Worm (Caenorhabditis elegans): ENCODE results near the gene egl-5.

egl-5 gene

DNA sequence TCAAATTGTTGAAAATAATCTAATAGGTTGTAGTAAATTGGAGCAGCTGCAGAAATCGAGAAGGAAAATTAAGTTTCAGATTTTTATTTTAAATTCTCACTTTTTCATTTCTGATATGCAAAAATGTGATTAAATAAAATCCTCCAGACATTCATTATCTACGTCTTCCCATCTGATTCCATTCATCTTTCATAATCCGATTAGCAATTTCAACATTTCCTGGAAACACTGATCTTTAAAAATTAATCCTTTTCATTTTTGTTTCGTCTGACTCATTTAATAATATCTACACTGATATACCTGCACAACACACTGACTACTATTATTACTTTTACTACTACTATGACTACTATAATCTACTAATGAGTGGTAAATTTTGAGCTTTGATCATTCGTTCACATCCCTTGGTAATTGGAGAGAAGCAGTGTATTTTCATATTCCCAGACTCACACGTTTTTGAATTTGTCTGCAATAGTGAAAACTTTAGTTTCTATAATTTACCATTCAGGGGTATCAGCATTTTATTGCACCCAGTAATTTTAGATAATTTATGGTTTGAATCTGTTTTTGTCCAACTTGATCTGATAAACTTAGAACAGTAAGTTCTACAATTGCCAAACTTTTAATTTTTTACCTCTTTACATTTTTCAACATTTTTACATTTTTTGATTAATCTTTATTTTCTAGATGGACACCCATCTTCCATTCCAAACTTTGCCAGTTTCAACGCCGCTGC is 24.9 kb downstream of the egl-5 start, which contains the start of gene ceh-23:
Gene ceh-23 (plus strand): TSS at position 686 of the 736 bp plus-strand sequence.
- TF ChIP-seq dpff-1 (tag; optimal IDR thresholded peaks at IDR 0.05) (no peak), ztf-18 (tag; optimal IDR thresholded peaks at IDR 0.05) (no peak), akir-1 (GFP tag; optimal IDR thresholded peaks at IDR 0.05) (no peak), him-1 (tag; optimal IDR thresholded peaks at IDR 0.05) (no peak), lin-40 (tag; optimal IDR thresholded peaks at IDR 0.05) (no peak), lsl-1 (GFP tag; optimal IDR thresholded peaks at IDR 0.05) (no peak), nfyb-1 (GFP tag; IDR thresholded peaks at IDR 0.05) (no peak), lir-1 (GFP tag; conservative IDR thresholded peaks at IDR 0.05) (no peak), attf-5 (GFP tag; optimal IDR thresholded peaks at IDR 0.05) (no peak), madf-8 (GFP tag; conservative IDR thresholded peaks at IDR 0.05) (no peak), mel-28 (tag; optimal IDR thresholded peaks at IDR 0.05; ENCODE audit: borderline replicate concordance) (no peak), let-607 (tag; optimal IDR thresholded peaks at IDR 0.05) (no peak), snpc-4 (GFP tag; optimal IDR thresholded peaks at IDR 0.05) (no peak), snpc-4 (tag; optimal IDR thresholded peaks at IDR 0.05) (no peak), F22D6.2 (tag; optimal IDR thresholded peaks at IDR 0.05) (no peak), hmg-1.2 (GFP tag; IDR thresholded peaks at IDR 0.05) (no peak), ceh-100 (GFP tag; IDR thresholded peaks at IDR 0.05) (no peak), egl-18 (GFP tag; IDR thresholded peaks at IDR 0.05) (no peak)

ce11 chrIII:7843536-7843935 is 29.4 kb downstream of the egl-5 start, which contains the start of gene ZK652.8:
TSS of gene ZK652.8 (minus strand) at chrIII:7843636.
- TF ChIP-seq lsl-1 (GFP tag; optimal IDR thresholded peaks at IDR 0.05) (no peak), nhr-80 (tag; optimal IDR thresholded peaks at IDR 0.05) (no peak), attf-6 (GFP tag; IDR thresholded peaks at IDR 0.05) (no peak), sea-2 (GFP tag; IDR thresholded peaks at IDR 0.05) (no peak), Y53G8AR.9 (GFP tag; conservative IDR thresholded peaks at IDR 0.05) (no peak), C17E4.6 (GFP tag; IDR thresholded peaks at IDR 0.05) (no peak), Y67H2A.10 (GFP tag; conservative IDR thresholded peaks at IDR 0.05) (no peak), Y53F4B.3 (GFP tag; IDR thresholded peaks at IDR 0.05) (no peak), repo-1 (tag; optimal IDR thresholded peaks at IDR 0.05) (no peak), D2030.7 (GFP tag; IDR thresholded peaks at IDR 0.05) (no peak), cebp-1 (GFP tag; IDR thresholded peaks at IDR 0.05) (no peak), cebp-1 (tag; optimal IDR thresholded peaks at IDR 0.05) (no peak), ekl-4 (GFP tag; IDR thresholded peaks at IDR 0.05) (no peak), B0336.3 (GFP tag; IDR thresholded peaks at IDR 0.05) (no peak), lag-1 (GFP tag; IDR thresholded peaks at IDR 0.05) (no peak)

ce11 chrIII:7848173-7848572 is 34.0 kb downstream of the egl-5 start:
- TF ChIP-seq F37B4.10 (GFP tag; IDR thresholded peaks at IDR 0.05), result no peak
- TF ChIP-seq hsf-1 (GFP tag; IDR thresholded peaks at IDR 0.05), result no peak
- no peak for TF ChIP-seq F57A8.1 (GFP tag; optimal IDR thresholded peaks at IDR 0.05)
- no peak for TF ChIP-seq F57C9.4 (tag; optimal IDR thresholded peaks at IDR 0.05)
- TF ChIP-seq lin-54 (GFP tag; optimal IDR thresholded peaks at IDR 0.05), result no peak
- no peak for TF ChIP-seq hlh-26 (GFP tag; conservative IDR thresholded peaks at IDR 0.05)
- TF ChIP-seq ztf-28 (GFP tag; IDR thresholded peaks at IDR 0.05), result no peak
- TF ChIP-seq tbp1 (GFP tag; optimal IDR thresholded peaks at IDR 0.05), result no peak
- TF ChIP-seq Y79H2A.3 (GFP tag; conservative IDR thresholded peaks at IDR 0.05), result no peak
- TF ChIP-seq ceh-100 (GFP tag; IDR thresholded peaks at IDR 0.05), result no peak
- no peak for TF ChIP-seq let-607 (tag; optimal IDR thresholded peaks at IDR 0.05)
- TF ChIP-seq athp-1 (tag; optimal IDR thresholded peaks at IDR 0.05), result no peak
- TF ChIP-seq nfya-2 (GFP tag; IDR thresholded peaks at IDR 0.05), result no peak

Data from whole organism, young adult.